Fruit fly (Drosophila melanogaster) Kc167 (cell line): ENCODE measurements around the gene Rtnl2.

ENCODE experiments used
- Myc ChIP-seq: fragments of >200 bp; optimal IDR thresholded peaks from 2 replicates; lab custom pipeline; 2017; ENCODE audit warnings: missing external identifiers
- Sin3A ChIP-seq: fragments of >200 bp; optimal IDR thresholded peaks from 2 replicates; lab custom pipeline; 2018; ENCODE audit warnings: missing external identifiers
- h ChIP-seq: fragments of >200 bp; optimal IDR thresholded peaks from 3 replicates; lab custom pipeline; 2018; ENCODE audit warnings: missing external identifiers
- insv ChIP-seq: fragments of >200 bp; optimal IDR thresholded peaks from 3 replicates; lab custom pipeline; 2018; ENCODE audit warnings: missing external identifiers
- psq ChIP-seq: fragments of >200 bp; optimal IDR thresholded peaks from 2 replicates; lab custom pipeline; 2017; ENCODE audit warnings: missing external identifiers
- ttk ChIP-seq: sonication (Bioruptor generic); optimal IDR thresholded peaks from 2 replicates; lab custom pipeline; 2017; ENCODE audit warnings: missing external identifiers

Rtnl2 gene

dm6 chr3R:7500513-7500912 is 29.5 kb downstream of the Rtnl2 start:
- TF ChIP-seq ttk (lab: Kevin White, UChicago) (no peak), Myc (lab: Kevin White, UChicago) (no peak), psq (lab: Kevin White, UChicago) (no peak), Sin3A (lab: Kevin White, UChicago) (no peak), insv (no peak), h (lab: Kevin White, UChicago) (no peak)

dm6 chr3R:7499488-7499887 is 30.6 kb downstream of the Rtnl2 start:
- TF ChIP-seq insv = no peak
- no peak for TF ChIP-seq h (lab: Kevin White, UChicago)
- no peak for TF ChIP-seq psq (lab: Kevin White, UChicago)
- TF ChIP-seq Myc (lab: Kevin White, UChicago) = no peak
- no peak for TF ChIP-seq ttk (lab: Kevin White, UChicago)
- TF ChIP-seq Sin3A (lab: Kevin White, UChicago) = no peak

- TF ChIP-seq psq (lab: Kevin White, UChicago) = no peak
- no peak for TF ChIP-seq insv
- TF ChIP-seq h (lab: Kevin White, UChicago) = no peak
- TF ChIP-seq ttk (lab: Kevin White, UChicago) = no peak
- no peak for TF ChIP-seq Myc (lab: Kevin White, UChicago)
- no peak for TF ChIP-seq Sin3A (lab: Kevin White, UChicago)
Observed at dm6 chr3R:7497488-7497887, 32.6 kb downstream of the Rtnl2 start.

dm6 chr3R:7493745-7494144 is 36.3 kb downstream of the Rtnl2 start, which contains the start of gene alpha-Est10:
TSS of gene alpha-Est10 (minus strand) at chr3R:7493845.
- TF ChIP-seq h (lab: Kevin White, UChicago) (no peak), Sin3A (lab: Kevin White, UChicago) (no peak), insv (no peak), Myc (lab: Kevin White, UChicago) (no peak), ttk (lab: Kevin White, UChicago) (no peak), psq (lab: Kevin White, UChicago) (no peak)

dm6 chr3R:7493171-7493570 is 36.9 kb downstream of the Rtnl2 start, which contains the start of gene CG42656:
TSS of gene CG42656 (minus strand) at chr3R:7493271.
- TF ChIP-seq h (lab: Kevin White, UChicago) = no peak
- no peak for TF ChIP-seq Myc (lab: Kevin White, UChicago)
- TF ChIP-seq psq (lab: Kevin White, UChicago) = no peak
- no peak for TF ChIP-seq ttk (lab: Kevin White, UChicago)
- no peak for TF ChIP-seq Sin3A (lab: Kevin White, UChicago)
- TF ChIP-seq insv = no peak

- no peak for TF ChIP-seq Myc (lab: Kevin White, UChicago)
- no peak for TF ChIP-seq h (lab: Kevin White, UChicago)
- no peak for TF ChIP-seq ttk (lab: Kevin White, UChicago)
- TF ChIP-seq psq (lab: Kevin White, UChicago) = no peak
Observed at dm6 chr3R:7492099-7492498, 37.9 kb downstream of the Rtnl2 start.

- no peak for TF ChIP-seq Myc (lab: Kevin White, UChicago)
- no peak for TF ChIP-seq insv
- TF ChIP-seq ttk (lab: Kevin White, UChicago) = no peak
- TF ChIP-seq psq (lab: Kevin White, UChicago) = no peak
- no peak for TF ChIP-seq h (lab: Kevin White, UChicago)
- no peak for TF ChIP-seq Sin3A (lab: Kevin White, UChicago)
Observed at dm6 chr3R:7491453-7491853, 38.6 kb downstream of the Rtnl2 start.

- TF ChIP-seq psq (lab: Kevin White, UChicago) = no peak
- no peak for TF ChIP-seq insv
- no peak for TF ChIP-seq Myc (lab: Kevin White, UChicago)
- TF ChIP-seq ttk (lab: Kevin White, UChicago) = no peak
Observed at dm6 chr3R:7490884-7491283, 39.2 kb downstream of the Rtnl2 start.

- TF ChIP-seq psq (lab: Kevin White, UChicago) (no peak), Myc (lab: Kevin White, UChicago) (no peak), ttk (lab: Kevin White, UChicago) (no peak), Sin3A (lab: Kevin White, UChicago) (no peak), h (lab: Kevin White, UChicago) (no peak), insv (no peak)
Observed at dm6 chr3R:7489902-7490301, 40.1 kb downstream of the Rtnl2 start.
